In genomic region chr3R:19187717-19188149, dm6 we compare ENCODE assay signal across 1 fruit fly cellular context.
TF ChIP-seq lines count a peak whose summit lies in the region.

No protein-coding gene starts in this region.

TF ChIP-seq in whole organism, embryonic, 481 proteins besides CTCF, POLR2A, EP300 and RAD21 (continued from another document):
- TF ChIP-seq Ssrp (tag; optimal IDR thresholded peaks at IDR 0.05; lab: Kevin White, UChicago) = peak; percentile 23
- TF ChIP-seq CG8388 (GFP tag; optimal IDR thresholded peaks at IDR 0.05; lab: Kevin White, UChicago) = no peak
- no peak for TF ChIP-seq CG10462 (GFP tag; optimal IDR thresholded peaks at IDR 0.05; lab: Kevin White, UChicago)
- TF ChIP-seq CG2875 (GFP tag; optimal IDR thresholded peaks at IDR 0.05; lab: Kevin White, UChicago) = no peak
- peak; percentile 35 for TF ChIP-seq Hmr (GFP tag; optimal IDR thresholded peaks at IDR 0.05; lab: Kevin White, UChicago)
- no peak for TF ChIP-seq fd102C (GFP tag; optimal IDR thresholded peaks at IDR 0.05; lab: Kevin White, UChicago)
- TF ChIP-seq CG11085 (GFP tag; IDR thresholded peaks at IDR 0.05; lab: Robert Waterston, UW) = no peak
- peak; percentile 98 for TF ChIP-seq CG8290 (GFP tag; optimal IDR thresholded peaks at IDR 0.05; lab: Kevin White, UChicago)
- TF ChIP-seq CG8290 (tag; optimal IDR thresholded peaks at IDR 0.05; lab: Kevin White, UChicago) = peak; percentile 76 to 100
- TF ChIP-seq CG3163 (GFP tag; optimal IDR thresholded peaks at IDR 0.05; lab: Kevin White, UChicago) = no peak
- peak; percentile 18 for TF ChIP-seq Hsf (GFP tag; optimal IDR thresholded peaks at IDR 0.05; lab: Kevin White, UChicago)
- TF ChIP-seq CG2712 (tag; optimal IDR thresholded peaks at IDR 0.05; lab: Kevin White, UChicago) = peak; percentile 14
- no peak for TF ChIP-seq NC2α (GFP tag; optimal IDR thresholded peaks at IDR 0.05; lab: Kevin White, UChicago)
- TF ChIP-seq Eip74EF (GFP tag; optimal IDR thresholded peaks at IDR 0.05; lab: Kevin White, UChicago) = no peak
- TF ChIP-seq fd3F (GFP tag; optimal IDR thresholded peaks at IDR 0.05; lab: Kevin White, UChicago) = peak; percentile 22
- no peak for TF ChIP-seq ken (GFP tag; IDR thresholded peaks at IDR 0.05; lab: Robert Waterston, UW)
- peak; percentile 63 for TF ChIP-seq dmrt99B (tag; optimal IDR thresholded peaks at IDR 0.05; lab: Kevin White, UChicago)
- TF ChIP-seq PHDP (tag; optimal IDR thresholded peaks at IDR 0.05; lab: Kevin White, UChicago) = peak; percentile 26
- TF ChIP-seq kay (GFP tag; optimal IDR thresholded peaks at IDR 0.05; lab: Kevin White, UChicago) = no peak
- TF ChIP-seq pb (GFP tag; optimal IDR thresholded peaks at IDR 0.05; lab: Kevin White, UChicago) = no peak
- TF ChIP-seq CG31441 (GFP tag; IDR thresholded peaks at IDR 0.05; lab: Robert Waterston, UW) = 0 out of 2 replicates have a peak, but pooled peaks have one; percentile 15
- TF ChIP-seq tin (GFP tag; optimal IDR thresholded peaks at IDR 0.05; lab: Kevin White, UChicago) = no peak
- TF ChIP-seq jumu (GFP tag; optimal IDR thresholded peaks at IDR 0.05; lab: Kevin White, UChicago) = no peak
- peak; percentile 63 for TF ChIP-seq CG13424 (tag; optimal IDR thresholded peaks at IDR 0.05; lab: Kevin White, UChicago)
- peak; percentile 21 for TF ChIP-seq lab (GFP tag; optimal IDR thresholded peaks at IDR 0.05; lab: Kevin White, UChicago)
- TF ChIP-seq emc (GFP tag; optimal IDR thresholded peaks at IDR 0.05; lab: Kevin White, UChicago) = no peak
- peak; percentile 1 for TF ChIP-seq Deaf1 (tag; optimal IDR thresholded peaks at IDR 0.05; lab: Kevin White, UChicago)
- TF ChIP-seq CG14667 (GFP tag; IDR thresholded peaks at IDR 0.05; lab: Robert Waterston, UW) = no peak
- TF ChIP-seq sim (GFP tag; IDR thresholded peaks at IDR 0.05; lab: Robert Waterston, UW) = no peak
- TF ChIP-seq CG5180 (GFP tag; optimal IDR thresholded peaks at IDR 0.05; lab: Kevin White, UChicago) = peak; percentile 27
- TF ChIP-seq CG7839 (tag; optimal IDR thresholded peaks at IDR 0.05; lab: Kevin White, UChicago) = peak; percentile 3
- peak; percentile 16 for TF ChIP-seq Blimp-1 (GFP tag; optimal IDR thresholded peaks at IDR 0.05; lab: Kevin White, UChicago)
- peak; percentile 44 for TF ChIP-seq CG13296 (GFP tag; optimal IDR thresholded peaks at IDR 0.05; lab: Kevin White, UChicago)
